Fruit fly (Drosophila melanogaster): ENCODE data around the gene Ufd4.

DNA sequence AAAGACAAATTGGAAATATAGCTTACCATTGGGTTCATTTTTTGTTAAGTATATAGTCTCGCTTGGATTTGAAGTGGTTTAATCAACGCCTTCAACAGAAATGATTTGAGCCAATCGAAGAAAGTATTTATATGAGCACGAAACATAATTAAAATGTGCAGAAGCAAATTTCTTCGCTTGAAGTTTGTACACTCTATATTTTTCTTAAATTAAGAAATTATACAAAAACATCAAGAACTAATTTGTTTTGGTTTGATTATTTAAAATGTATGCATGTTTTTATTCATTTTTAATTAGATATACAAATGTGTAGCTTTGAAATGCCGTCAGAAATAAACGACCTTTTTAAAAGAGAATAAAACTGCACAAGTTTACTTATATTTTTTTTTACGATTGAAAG is 9.8 kb upstream of the Ufd4 start, which contains the start of gene CG13138:
- TF ChIP-seq CG8119 (GFP tag; IDR thresholded peaks at IDR 0.05) (no peak), CG6792 (GFP tag; optimal IDR thresholded peaks at IDR 0.05) (no peak), net (GFP tag; optimal IDR thresholded peaks at IDR 0.05) (no peak), eg (GFP tag; IDR thresholded peaks at IDR 0.05) (no peak), Smox (GFP tag; optimal IDR thresholded peaks at IDR 0.05) (no peak), dsx (GFP tag; optimal IDR thresholded peaks at IDR 0.05; ENCODE audit: poor library complexity, severe bottlenecking) (no peak), lz (GFP tag; optimal IDR thresholded peaks at IDR 0.05) (no peak), Sox15 (GFP tag; optimal IDR thresholded peaks at IDR 0.05) (no peak), CG6854 (GFP tag; optimal IDR thresholded peaks at IDR 0.05) (no peak), svp (GFP tag) (no peak)

Measured in whole organism, prepupa.